Fruit fly (Drosophila melanogaster) whole organism, wandering third instar larva: ENCODE results near the gene CG7560.

ENCODE experiments used
- Abd-B ChIP-seq: fragments of >200 bp; optimal IDR thresholded peaks from 2 replicates; lab custom pipeline; 2017; ENCODE audit warnings: missing biosample characterization, missing genetic modification characterization
- CG9705 ChIP-seq: fragments of 200-800 bp; sonication (Bioruptor generic); optimal IDR thresholded peaks from 2 replicates; lab custom pipeline; 2018; ENCODE audit warnings: missing biosample characterization, mild to moderate bottlenecking, missing genetic modification characterization
- Dfd ChIP-seq: fragments of >200 bp; optimal IDR thresholded peaks from 2 replicates; lab custom pipeline; 2017; ENCODE audit warnings: missing biosample characterization, missing genetic modification characterization
- Dif ChIP-seq: fragments of 200-275, 200-300 bp; sonication (Bioruptor generic); optimal IDR thresholded peaks from 2 replicates; lab custom pipeline; 2018; ENCODE audit warnings: missing biosample characterization, missing genetic modification characterization; ENCODE audit not compliant: partially characterized antibody
- HLH106 ChIP-seq: fragments of 200-800 bp; optimal IDR thresholded peaks from 3 replicates; lab custom pipeline; 2019; ENCODE audit warnings: missing biosample characterization, mild to moderate bottlenecking, missing genetic modification characterization, moderate library complexity
- Hnf4 ChIP-seq: fragments of 200-800 bp; sonication (Bioruptor generic); optimal IDR thresholded peaks from 2 replicates; lab custom pipeline; 2016; ENCODE audit warnings: missing biosample characterization, mild to moderate bottlenecking, missing genetic modification characterization
- Hr83 ChIP-seq: fragments of 200-300 bp; sonication (Bioruptor generic); optimal IDR thresholded peaks from 2 replicates; lab custom pipeline; 2016; ENCODE audit warnings: missing biosample characterization, mild to moderate bottlenecking, missing genetic modification characterization, moderate library complexity; ENCODE audit not compliant: poor library complexity, severe bottlenecking
- Jra ChIP-seq: sonication (Bioruptor generic); optimal IDR thresholded peaks from 2 replicates; lab custom pipeline; 2016; ENCODE audit warnings: missing biosample characterization, missing genetic modification characterization
- Mio ChIP-seq: sonication (Bioruptor generic); optimal IDR thresholded peaks from 2 replicates; lab custom pipeline; 2016; ENCODE audit warnings: missing biosample characterization, missing genetic modification characterization
- Myc ChIP-seq: fragments of >200 bp; optimal IDR thresholded peaks from 2 replicates; lab custom pipeline; 2017
- N ChIP-seq: fragments of >200 bp; optimal IDR thresholded peaks from 2 replicates; lab custom pipeline; 2018; ENCODE audit warnings: missing biosample characterization, missing external identifiers, missing genetic modification characterization
- OdsH ChIP-seq: fragments of 200-800 bp; sonication (Bioruptor generic); optimal IDR thresholded peaks from 2 replicates; lab custom pipeline; 2016; ENCODE audit warnings: missing biosample characterization, mild to moderate bottlenecking, missing genetic modification characterization
- Sp1 ChIP-seq: fragments of 200-800 bp; sonication (Bioruptor generic); optimal IDR thresholded peaks from 3 replicates; lab custom pipeline; 2019; ENCODE audit warnings: missing biosample characterization, mild to moderate bottlenecking, missing genetic modification characterization, moderate library complexity
- Vsx2 ChIP-seq: fragments of 200-300, 225-300 bp; sonication (Bioruptor generic); optimal IDR thresholded peaks from 2 replicates; lab custom pipeline; 2018; ENCODE audit warnings: missing biosample characterization, missing genetic modification characterization; ENCODE audit not compliant: partially characterized antibody
- br ChIP-seq: fragments of 200-800 bp; sonication (Bioruptor generic); optimal IDR thresholded peaks from 2 replicates; lab custom pipeline; 2016; ENCODE audit warnings: missing biosample characterization, missing genetic modification characterization
- brk ChIP-seq: fragments of 200-800 bp; sonication (Bioruptor generic); optimal IDR thresholded peaks from 2 replicates; lab custom pipeline; 2016; ENCODE audit warnings: missing biosample characterization, mild to moderate bottlenecking, missing genetic modification characterization
- dl ChIP-seq, 2 experiments: fragments of 175-275, 200-275 bp in 1 of 2; fragments of 200-275 bp in 1 of 2; sonication (Bioruptor generic); optimal IDR thresholded peaks; lab custom pipeline; 2018; ENCODE audit warnings: mild to moderate bottlenecking in 2 of 2, missing biosample characterization in 2 of 2, missing genetic modification characterization in 2 of 2, moderate library complexity in 2 of 2; ENCODE audit not compliant: partially characterized antibody in 2 of 2, insufficient read depth in 1 of 2
- dmrt93B ChIP-seq: fragments of 200-800 bp; sonication (Bioruptor generic); optimal IDR thresholded peaks from 2 replicates; lab custom pipeline; 2018; ENCODE audit warnings: missing biosample characterization, mild to moderate bottlenecking, missing genetic modification characterization
- dsf ChIP-seq: sonication (Bioruptor generic); optimal IDR thresholded peaks from 2 replicates; lab custom pipeline; 2016; ENCODE audit warnings: missing biosample characterization, missing genetic modification characterization, borderline replicate concordance
- ey ChIP-seq: fragments of 200-800 bp; sonication (Bioruptor generic); optimal IDR thresholded peaks from 2 replicates; lab custom pipeline; 2016; ENCODE audit warnings: missing biosample characterization, missing genetic modification characterization
- foxo ChIP-seq, 2 experiments: fragments of 200-800 bp; sonication (Bioruptor generic); optimal IDR thresholded peaks; 2 replicates in 1 of 2; 3 replicates in 1 of 2; lab custom pipeline; 2016 to 2017; ENCODE audit warnings: missing biosample characterization in 2 of 2, missing genetic modification characterization in 2 of 2
- fru ChIP-seq: fragments of 200-800 bp; sonication (Bioruptor generic); optimal IDR thresholded peaks from 3 replicates; lab custom pipeline; 2016; ENCODE audit warnings: missing biosample characterization, mild to moderate bottlenecking, missing genetic modification characterization
- h ChIP-seq: fragments of 200-800 bp; sonication (Bioruptor generic); optimal IDR thresholded peaks from 3 replicates; lab custom pipeline; 2016; ENCODE audit warnings: missing biosample characterization, mild to moderate bottlenecking, missing genetic modification characterization
- jim ChIP-seq: fragments of 175-275, 200-325 bp; sonication (Bioruptor generic); optimal IDR thresholded peaks from 2 replicates; lab custom pipeline; 2016; ENCODE audit warnings: missing biosample characterization, mild to moderate bottlenecking, missing genetic modification characterization
- lola ChIP-seq: fragments of >200 bp; optimal IDR thresholded peaks from 2 replicates; lab custom pipeline; 2017; ENCODE audit warnings: missing biosample characterization, missing genetic modification characterization
- pan ChIP-seq: fragments of >200 bp; optimal IDR thresholded peaks from 2 replicates; lab custom pipeline; 2017
- psq ChIP-seq: fragments of 200-800 bp; sonication (Bioruptor generic); optimal IDR thresholded peaks from 3 replicates; lab custom pipeline; 2017; ENCODE audit warnings: missing biosample characterization, mild to moderate bottlenecking, missing genetic modification characterization, moderate library complexity
- rgr ChIP-seq: fragments of 200-800 bp; sonication (Bioruptor generic); optimal IDR thresholded peaks from 3 replicates; lab custom pipeline; 2016; ENCODE audit warnings: missing biosample characterization, mild to moderate bottlenecking, missing genetic modification characterization
- sage ChIP-seq: fragments of 200-800 bp; sonication (Bioruptor generic); optimal IDR thresholded peaks from 2 replicates; lab custom pipeline; 2016; ENCODE audit warnings: missing biosample characterization, mild to moderate bottlenecking, missing genetic modification characterization
- sv ChIP-seq: fragments of 200-800 bp; sonication (Bioruptor generic); optimal IDR thresholded peaks from 3 replicates; lab custom pipeline; 2016; ENCODE audit warnings: missing biosample characterization, missing genetic modification characterization
- tai ChIP-seq: sonication (Bioruptor generic); optimal IDR thresholded peaks from 2 replicates; lab custom pipeline; 2016; ENCODE audit warnings: missing biosample characterization, missing genetic modification characterization
- usp ChIP-seq: fragments of >200 bp; optimal IDR thresholded peaks from 2 replicates; lab custom pipeline; 2017; ENCODE audit warnings: missing biosample characterization, missing genetic modification characterization
- woc ChIP-seq: sonication (Bioruptor generic); optimal IDR thresholded peaks from 2 replicates; lab custom pipeline; 2016; ENCODE audit warnings: missing biosample characterization, mild to moderate bottlenecking, missing genetic modification characterization

CG7560 gene

dm6 chr3L:11444861-11445260, 19.9 kb downstream of the CG7560 start, which contains the start of gene CG7557:
Gene CG7557 (plus strand): TSS chr3L:11445161.
- TF ChIP-seq dl (GFP tag; optimal IDR thresholded peaks at IDR 0.05; lab: Kevin White, UChicago; ENCODE audit: insufficient read depth in 1 of 2, partially characterized antibody in 2 of 2): no peak
- TF ChIP-seq brk (GFP tag; lab: Kevin White, UChicago): no peak
- TF ChIP-seq HLH106 (tag; lab: Kevin White, UChicago): no peak
- TF ChIP-seq Sp1: no peak
- no peak for TF ChIP-seq foxo (GFP tag; optimal IDR thresholded peaks at IDR 0.05; lab: Kevin White, UChicago)
- TF ChIP-seq dmrt93B (GFP tag; lab: Kevin White, UChicago): no peak
- no peak for TF ChIP-seq woc (GFP tag; lab: Kevin White, UChicago)
- TF ChIP-seq Myc (lab: Kevin White, UChicago): no peak
- TF ChIP-seq pan: no peak
- no peak for TF ChIP-seq Dif (GFP tag; lab: Kevin White, UChicago)
- no peak for TF ChIP-seq Jra
- no peak for TF ChIP-seq sage (GFP tag; lab: Kevin White, UChicago)
- no peak for TF ChIP-seq dsf (GFP tag; lab: Kevin White, UChicago)
- no peak for TF ChIP-seq lola (GFP tag; lab: Kevin White, UChicago)
- TF ChIP-seq N (GFP tag; lab: Kevin White, UChicago): no peak
- TF ChIP-seq, all 38 proteins: peak for 0

DNA sequence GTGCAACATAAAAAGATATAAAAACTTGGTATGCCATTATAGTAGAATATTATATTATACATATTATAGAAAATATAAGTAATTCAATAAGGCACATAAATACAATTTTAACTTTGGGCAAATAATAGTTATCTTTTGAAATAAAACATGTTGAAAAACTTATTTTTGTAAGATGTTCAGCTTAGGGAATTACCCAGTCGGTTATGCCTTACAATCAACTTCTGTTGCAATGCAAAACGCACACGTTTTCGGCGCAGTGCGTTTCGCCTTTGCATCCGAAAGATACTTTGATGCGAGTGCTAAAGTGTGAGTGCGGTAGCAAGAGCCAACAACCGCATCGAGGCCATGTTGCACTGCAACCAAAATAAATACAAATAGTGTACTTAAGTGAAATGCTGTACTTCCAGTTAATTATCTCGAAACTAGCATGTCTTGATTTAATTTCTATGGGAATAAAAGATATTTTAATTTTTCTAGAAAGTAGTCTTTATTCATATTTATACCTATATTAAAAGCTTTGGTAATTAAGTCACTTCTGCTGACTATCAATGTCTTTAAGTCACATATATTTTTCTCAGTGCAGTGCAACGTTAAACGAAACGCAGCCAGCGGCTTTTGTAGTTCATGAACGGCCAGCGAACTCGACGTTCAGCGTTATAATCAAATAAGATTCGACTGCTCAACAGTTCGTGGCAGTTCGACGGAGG, 22.2 kb downstream of the CG7560 start:
- TF ChIP-seq woc (GFP tag; lab: Kevin White, UChicago) (peak; percentile 52), Dfd (GFP tag; lab: Kevin White, UChicago) (no peak), Hnf4 (GFP tag; lab: Kevin White, UChicago) (peak; percentile 20), sv (GFP tag; lab: Kevin White, UChicago) (no peak), dl (GFP tag; optimal IDR thresholded peaks at IDR 0.05; lab: Kevin White, UChicago; ENCODE audit: insufficient read depth in 1 of 2, partially characterized antibody in 2 of 2) (no peak), Myc (lab: Kevin White, UChicago) (no peak), foxo (GFP tag; optimal IDR thresholded peaks at IDR 0.05; lab: Kevin White, UChicago) (peak in 1 of 2 experiments; percentile 53), ey (GFP tag; lab: Kevin White, UChicago) (peak; percentile 44), lola (GFP tag; lab: Kevin White, UChicago) (no peak), Vsx2 (GFP tag; lab: Kevin White, UChicago) (no peak), CG9705 (peak; percentile 12), jim (GFP tag; lab: Kevin White, UChicago) (no peak), Mio (GFP tag; lab: Kevin White, UChicago) (no peak), Hr83 (no peak), Dif (GFP tag; lab: Kevin White, UChicago) (no peak), psq (GFP tag; lab: Kevin White, UChicago) (no peak), dmrt93B (GFP tag; lab: Kevin White, UChicago) (peak; percentile 2), fru (GFP tag; lab: Kevin White, UChicago) (peak; percentile 77), br (GFP tag; lab: Kevin White, UChicago) (peak; percentile 66), Abd-B (GFP tag; lab: Kevin White, UChicago) (no peak), HLH106 (tag; lab: Kevin White, UChicago) (peak; percentile 71), rgr (GFP tag; lab: Kevin White, UChicago) (peak; percentile 24), h (GFP tag; lab: Kevin White, UChicago) (peak; percentile 72), OdsH (GFP tag; lab: Kevin White, UChicago) (peak; percentile 6), usp (no peak), Sp1 (peak; percentile 35)

- no peak for TF ChIP-seq Hnf4 (GFP tag; lab: Kevin White, UChicago)
- TF ChIP-seq tai (GFP tag; lab: Kevin White, UChicago): no peak
- no peak for TF ChIP-seq Vsx2 (GFP tag; lab: Kevin White, UChicago)
- no peak for TF ChIP-seq CG9705
- TF ChIP-seq Abd-B (GFP tag; lab: Kevin White, UChicago): no peak
- no peak for TF ChIP-seq dmrt93B (GFP tag; lab: Kevin White, UChicago)
- TF ChIP-seq Myc (lab: Kevin White, UChicago): no peak
- no peak for TF ChIP-seq br (GFP tag; lab: Kevin White, UChicago)
- no peak for TF ChIP-seq pan
- TF ChIP-seq, all 38 proteins: peak for 0
Observed at dm6 chr3L:11448349-11448748, 23.4 kb downstream of the CG7560 start.
